Fruit fly (Drosophila melanogaster): ENCODE data around the gene CG42728.

The CG42728 gene

DNA sequence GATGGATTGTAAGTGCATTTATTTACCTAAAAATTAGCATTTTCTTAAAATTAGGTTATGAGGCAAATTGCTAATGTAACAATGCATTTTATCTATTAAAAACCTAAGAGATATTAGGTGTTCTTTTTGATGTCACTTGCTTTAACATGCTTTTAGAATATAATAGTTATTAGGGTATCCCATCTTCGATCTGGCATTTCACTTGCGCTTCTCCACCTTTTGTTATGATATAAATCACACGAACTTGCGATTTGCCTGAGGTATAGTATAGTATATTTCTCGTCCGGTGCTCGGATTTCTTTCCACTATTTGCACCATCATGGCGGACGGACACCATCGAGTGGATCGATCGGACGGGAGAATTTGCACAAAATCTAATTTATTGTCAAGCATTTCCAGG lies 2.1 kb upstream of the CG42728 start:
- TF ChIP-seq CG32006 (GFP tag; optimal IDR thresholded peaks at IDR 0.05) (no peak), vri (GFP tag; optimal IDR thresholded peaks at IDR 0.05) (no peak), CG4318 (GFP tag; optimal IDR thresholded peaks at IDR 0.05) (no peak), CG3919 (GFP tag; optimal IDR thresholded peaks at IDR 0.05) (no peak), Lpt (GFP tag; optimal IDR thresholded peaks at IDR 0.05) (no peak), Hr4 (GFP tag; optimal IDR thresholded peaks at IDR 0.05) (no peak), CG11294 (GFP tag; IDR thresholded peaks at IDR 0.05) (no peak), svp (GFP tag) (no peak)

DNA sequence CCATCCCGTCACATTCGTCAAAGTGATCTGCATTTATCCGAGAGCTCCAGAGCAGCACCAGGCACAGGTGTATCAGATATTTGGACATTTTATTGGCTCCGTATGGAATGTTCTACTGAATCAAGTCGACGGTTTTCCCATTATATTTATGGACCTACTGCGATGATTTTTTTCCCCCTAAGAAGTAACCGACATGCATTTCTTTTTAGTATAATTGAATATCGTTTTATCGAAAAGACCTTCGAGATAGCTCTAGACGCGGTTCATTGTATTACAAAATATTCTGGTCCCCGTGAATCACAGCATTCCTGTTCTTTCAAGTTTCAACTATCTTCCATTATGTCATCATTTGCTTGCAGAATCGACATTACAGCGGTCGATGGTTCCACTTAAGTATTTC lies 1.1 kb upstream of the CG42728 start, which contains the start of gene obst-H:
Gene obst-H (minus strand): TSS at position 101 of the 400 bp plus-strand sequence.
- TF ChIP-seq CG32006 (GFP tag; optimal IDR thresholded peaks at IDR 0.05) (no peak), cyc (GFP tag; optimal IDR thresholded peaks at IDR 0.05) (no peak), CG6163 (GFP tag; IDR thresholded peaks at IDR 0.05) (no peak)

DNA sequence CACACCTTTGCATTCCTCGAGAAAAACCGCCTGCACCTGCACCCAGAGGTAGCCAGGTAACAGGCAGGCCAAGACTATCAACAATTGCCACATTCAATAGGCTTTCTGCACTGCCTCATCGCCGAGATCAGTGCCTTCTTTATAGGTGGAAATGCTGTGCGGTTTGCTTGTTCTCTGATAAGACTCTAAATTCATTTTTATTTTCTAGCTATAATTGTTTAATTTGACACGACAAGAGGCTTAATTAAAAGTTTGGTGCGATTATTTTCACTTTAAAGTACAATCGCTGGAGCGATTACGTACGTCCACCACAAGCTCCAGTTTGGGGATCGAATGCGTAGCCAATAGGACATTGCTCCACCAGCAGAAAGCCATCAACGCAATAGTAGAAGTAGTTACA lies 580 bp downstream of the CG42728 start, which contains the start of gene CG42729:
Gene CG42729 (minus strand): TSS at position 101 of the 400 bp plus-strand sequence.
- TF ChIP-seq Smox (GFP tag; optimal IDR thresholded peaks at IDR 0.05): no peak
- TF ChIP-seq achi (GFP tag; optimal IDR thresholded peaks at IDR 0.05): no peak
- no peak for TF ChIP-seq Hr4 (GFP tag; optimal IDR thresholded peaks at IDR 0.05)
- TF ChIP-seq CG10631 (GFP tag; optimal IDR thresholded peaks at IDR 0.05): no peak
- no peak for TF ChIP-seq fd59A (GFP tag; optimal IDR thresholded peaks at IDR 0.05)
- no peak for TF ChIP-seq OdsH (GFP tag; optimal IDR thresholded peaks at IDR 0.05)
- no peak for TF ChIP-seq CG1621 (tag; optimal IDR thresholded peaks at IDR 0.05)
- no peak for TF ChIP-seq CG6854 (GFP tag; optimal IDR thresholded peaks at IDR 0.05)
- TF ChIP-seq Sox14 (GFP tag; optimal IDR thresholded peaks at IDR 0.05): no peak
- no peak for TF ChIP-seq pdm3 (GFP tag; optimal IDR thresholded peaks at IDR 0.05)
- no peak for TF ChIP-seq CG8632 (GFP tag; optimal IDR thresholded peaks at IDR 0.05)
- TF ChIP-seq CG3919 (GFP tag; optimal IDR thresholded peaks at IDR 0.05): no peak
- TF ChIP-seq Eip93F (GFP tag; optimal IDR thresholded peaks at IDR 0.05): no peak
- no peak for TF ChIP-seq CG6808 (GFP tag; optimal IDR thresholded peaks at IDR 0.05)
- TF ChIP-seq spab (GFP tag; optimal IDR thresholded peaks at IDR 0.05): no peak

DNA sequence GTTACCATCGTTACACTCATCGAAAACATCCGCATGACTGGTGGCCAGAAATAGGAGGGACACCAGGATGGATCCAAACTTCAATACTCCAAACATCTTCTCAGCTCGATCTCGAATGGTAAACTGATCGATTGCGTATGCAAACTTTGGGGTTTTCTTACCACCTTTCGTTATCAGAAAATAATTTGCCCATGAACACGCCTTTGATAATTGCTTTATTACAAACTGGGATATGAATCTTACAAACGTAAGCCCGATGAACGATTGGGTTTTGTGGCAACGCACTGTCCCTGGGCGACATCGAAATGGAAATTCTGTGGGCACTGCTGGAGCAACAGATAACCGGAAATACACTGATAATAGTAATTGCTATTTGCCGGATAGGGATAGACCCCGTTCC lies 1.3 kb downstream of the CG42728 start, which contains the start of gene CG33985:
Gene CG33985 (minus strand): TSS at position 101 of the 400 bp plus-strand sequence.
- no peak for TF ChIP-seq eg (GFP tag; IDR thresholded peaks at IDR 0.05)
- no peak for TF ChIP-seq CG3032 (tag; optimal IDR thresholded peaks at IDR 0.05)
- no peak for TF ChIP-seq Eip75B (GFP tag; optimal IDR thresholded peaks at IDR 0.05)
- TF ChIP-seq fd59A (GFP tag; optimal IDR thresholded peaks at IDR 0.05): no peak
- TF ChIP-seq CG11902 (GFP tag; optimal IDR thresholded peaks at IDR 0.05): no peak

DNA sequence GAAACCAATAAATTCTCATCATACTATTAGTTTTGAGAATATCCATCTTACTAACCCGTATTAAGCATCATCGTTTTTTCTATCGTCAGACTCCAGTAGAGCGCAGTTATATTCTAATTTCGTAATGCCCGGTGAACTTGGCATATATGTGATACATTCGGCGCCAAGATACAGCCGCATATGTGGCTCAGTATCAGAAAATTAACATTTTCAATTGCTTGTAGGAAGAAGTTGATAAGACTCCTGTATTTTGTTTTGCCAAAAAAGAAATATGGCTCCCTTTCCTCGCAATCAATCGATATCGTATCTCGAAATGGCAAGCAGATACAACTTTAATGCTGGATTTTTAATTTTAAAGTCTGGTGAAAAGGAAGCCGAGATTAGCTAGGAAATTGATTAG lies 2.8 kb downstream of the CG42728 start, which contains the start of gene CG33986:
Gene CG33986 (minus strand): TSS at position 101 of the 400 bp plus-strand sequence.
- TF ChIP-seq CG6808 (GFP tag; optimal IDR thresholded peaks at IDR 0.05): no peak
- no peak for TF ChIP-seq fd85E (GFP tag; optimal IDR thresholded peaks at IDR 0.05)
- no peak for TF ChIP-seq Sox14 (GFP tag; optimal IDR thresholded peaks at IDR 0.05)
- no peak for TF ChIP-seq CG32006 (GFP tag; optimal IDR thresholded peaks at IDR 0.05)
- no peak for TF ChIP-seq spab (GFP tag; optimal IDR thresholded peaks at IDR 0.05)
- no peak for TF ChIP-seq CG10669 (GFP tag; optimal IDR thresholded peaks at IDR 0.05)
- TF ChIP-seq CG6792 (GFP tag; optimal IDR thresholded peaks at IDR 0.05): no peak
- no peak for TF ChIP-seq Blimp-1 (GFP tag; optimal IDR thresholded peaks at IDR 0.05)
- TF ChIP-seq Hr38 (GFP tag; optimal IDR thresholded peaks at IDR 0.05): no peak
- no peak for TF ChIP-seq CG3032 (tag; optimal IDR thresholded peaks at IDR 0.05)
- TF ChIP-seq Sox15 (GFP tag; optimal IDR thresholded peaks at IDR 0.05): no peak
- TF ChIP-seq dac (GFP tag; optimal IDR thresholded peaks at IDR 0.05): no peak
- TF ChIP-seq Sox102F (GFP tag; optimal IDR thresholded peaks at IDR 0.05): no peak
- no peak for TF ChIP-seq Eip75B (GFP tag; optimal IDR thresholded peaks at IDR 0.05)
- no peak for TF ChIP-seq Ets21C (GFP tag; optimal IDR thresholded peaks at IDR 0.05)
- TF ChIP-seq vri (GFP tag; optimal IDR thresholded peaks at IDR 0.05): no peak
- TF ChIP-seq net (GFP tag; optimal IDR thresholded peaks at IDR 0.05): no peak
